Worm (Caenorhabditis elegans) whole organism, late embryonic: ENCODE measurements around the gene F13A2.5.

ENCODE experiments used
- C08G9.2 ChIP-seq: sonication (generic microtip); optimal IDR thresholded peaks from 2 replicates; lab custom pipeline; 2016; ENCODE audit warnings: mild to moderate bottlenecking, missing genetic modification characterization, moderate library complexity, missing compliant biosample characterization
- C38D4.7 ChIP-seq: fragments of 200-800 bp; sonication (Bioruptor generic); optimal IDR thresholded peaks from 2 replicates; lab custom pipeline; 2018; ENCODE audit warnings: mild to moderate bottlenecking, missing genetic modification characterization, moderate library complexity, missing compliant biosample characterization
- F13H6.1 ChIP-seq: sonication (generic microtip); optimal IDR thresholded peaks from 2 replicates; lab custom pipeline; 2016; ENCODE audit warnings: missing genetic modification characterization, missing compliant biosample characterization
- T23F11.4 ChIP-seq: fragments of 200-800 bp; sonication (Bioruptor generic); optimal IDR thresholded peaks from 2 replicates; lab custom pipeline; 2018; ENCODE audit warnings: mild to moderate bottlenecking, missing genetic modification characterization, missing compliant biosample characterization
- Y22D7AL.16 ChIP-seq: sonication (generic microtip); optimal IDR thresholded peaks from 2 replicates; lab custom pipeline; 2016; ENCODE audit warnings: missing genetic modification characterization, missing compliant biosample characterization
- ama-1 ChIP-seq: fragments of 150-350 bp; optimal IDR thresholded peaks from 2 replicates; lab custom pipeline; 2014
- ceh-2 ChIP-seq: sonication (generic microtip); optimal IDR thresholded peaks from 2 replicates; lab custom pipeline; 2016; ENCODE audit warnings: missing genotype, missing genetic modification characterization, missing compliant biosample characterization
- ceh-22 ChIP-seq: sonication (generic microtip); optimal IDR thresholded peaks from 2 replicates; lab custom pipeline; 2017; ENCODE audit warnings: missing biosample characterization, missing genetic modification characterization
- ceh-24 ChIP-seq: sonication (generic microtip); optimal IDR thresholded peaks from 2 replicates; lab custom pipeline; 2016; ENCODE audit warnings: mild to moderate bottlenecking, missing genetic modification characterization, missing compliant biosample characterization
- ceh-31 ChIP-seq: sonication (generic microtip); optimal IDR thresholded peaks from 2 replicates; lab custom pipeline; 2016; ENCODE audit warnings: missing genetic modification characterization, missing compliant biosample characterization
- ceh-34 ChIP-seq: sonication (generic microtip); optimal IDR thresholded peaks from 2 replicates; lab custom pipeline; 2016; ENCODE audit warnings: mild to moderate bottlenecking, missing genetic modification characterization, missing compliant biosample characterization
- ceh-45 ChIP-seq: fragments of 200-800 bp; sonication (Bioruptor generic); IDR thresholded peaks from 2 replicates; pipeline ENCODE4 v1.3.6; 2022; ENCODE audit warnings: missing genetic modification reagents, missing genetic modification characterization, missing compliant biosample characterization
- ceh-6 ChIP-seq: fragments of 200-800 bp; sonication (Bioruptor generic); optimal IDR thresholded peaks from 2 replicates; lab custom pipeline; 2018; ENCODE audit warnings: mild to moderate bottlenecking, missing genetic modification characterization, missing compliant biosample characterization
- che-1 ChIP-seq: sonication (generic microtip); optimal IDR thresholded peaks from 2 replicates; lab custom pipeline; 2016; ENCODE audit warnings: mild to moderate bottlenecking, missing genetic modification characterization, missing compliant biosample characterization
- dmd-4 ChIP-seq: sonication (generic microtip); optimal IDR thresholded peaks from 2 replicates; lab custom pipeline; 2016; ENCODE audit warnings: borderline replicate concordance, missing genetic modification characterization, missing compliant biosample characterization
- elt-4 ChIP-seq: sonication (generic microtip); optimal IDR thresholded peaks from 2 replicates; lab custom pipeline; 2016; ENCODE audit warnings: missing genetic modification characterization, missing compliant biosample characterization
- ets-4 ChIP-seq: sonication (generic microtip); optimal IDR thresholded peaks from 2 replicates; lab custom pipeline; 2016; ENCODE audit warnings: missing genetic modification characterization, missing compliant biosample characterization
- fax-1 ChIP-seq: sonication (generic microtip); optimal IDR thresholded peaks from 2 replicates; lab custom pipeline; 2016; ENCODE audit warnings: missing genotype, missing genetic modification characterization, missing compliant biosample characterization
- fkh-10 ChIP-seq: fragments of 150-350 bp; optimal IDR thresholded peaks from 2 replicates; lab custom pipeline; 2014; ENCODE audit warnings: missing biosample characterization, missing genetic modification reagents, missing genetic modification characterization
- fkh-6 ChIP-seq: sonication (generic microtip); optimal IDR thresholded peaks from 2 replicates; lab custom pipeline; 2016; ENCODE audit warnings: missing genetic modification characterization, missing compliant biosample characterization
- gmeb-2 ChIP-seq: sonication (generic microtip); optimal IDR thresholded peaks from 2 replicates; lab custom pipeline; 2016; ENCODE audit warnings: missing genetic modification characterization, inconsistent platforms, missing compliant biosample characterization
- hlh-13 ChIP-seq: fragments of 200-800 bp; sonication (Bioruptor generic); optimal IDR thresholded peaks from 2 replicates; lab custom pipeline; 2018; ENCODE audit warnings: mild to moderate bottlenecking, missing genetic modification characterization, missing compliant biosample characterization
- hlh-15 ChIP-seq: sonication (generic microtip); optimal IDR thresholded peaks from 2 replicates; lab custom pipeline; 2016; ENCODE audit warnings: missing genetic modification characterization, missing compliant biosample characterization
- hlh-30 ChIP-seq: sonication (generic microtip); optimal IDR thresholded peaks from 2 replicates; lab custom pipeline; 2017; ENCODE audit warnings: antibody characterized with exemption, missing genetic modification characterization, missing compliant biosample characterization; ENCODE audit not compliant: insufficient read depth
- lim-6 ChIP-seq: sonication (generic microtip); optimal IDR thresholded peaks from 2 replicates; lab custom pipeline; 2016; ENCODE audit warnings: missing genetic modification characterization, missing compliant biosample characterization
- lin-11 ChIP-seq: fragments of 200-800 bp; sonication (Bioruptor generic); optimal IDR thresholded peaks from 2 replicates; lab custom pipeline; 2018; ENCODE audit warnings: mild to moderate bottlenecking, missing genetic modification characterization, missing compliant biosample characterization
- madf-2 ChIP-seq: sonication (generic microtip); optimal IDR thresholded peaks from 2 replicates; lab custom pipeline; 2017; ENCODE audit warnings: missing genetic modification characterization, missing compliant biosample characterization
- mec-3 ChIP-seq: sonication (generic microtip); optimal IDR thresholded peaks from 2 replicates; lab custom pipeline; 2016; ENCODE audit warnings: borderline replicate concordance, missing genetic modification characterization, missing compliant biosample characterization
- nhr-11 ChIP-seq: fragments of 150-350 bp; optimal IDR thresholded peaks from 2 replicates; lab custom pipeline; 2014; ENCODE audit warnings: missing biosample characterization, missing genetic modification characterization
- nhr-232 ChIP-seq: sonication (generic microtip); optimal IDR thresholded peaks from 2 replicates; lab custom pipeline; 2016; ENCODE audit warnings: missing genetic modification characterization, missing compliant biosample characterization
- npax-4 ChIP-seq: sonication (generic microtip); optimal IDR thresholded peaks from 2 replicates; lab custom pipeline; 2016; ENCODE audit warnings: missing genetic modification characterization, missing compliant biosample characterization
- pag-3 ChIP-seq: sonication (generic microtip); optimal IDR thresholded peaks from 2 replicates; lab custom pipeline; 2016; ENCODE audit warnings: missing compliant biosample characterization, missing genetic modification characterization, borderline replicate concordance
- pax-1 ChIP-seq: fragments of 150-350 bp; optimal IDR thresholded peaks from 2 replicates; lab custom pipeline; 2014; ENCODE audit warnings: missing biosample characterization, missing genetic modification characterization
- pha-2 ChIP-seq: sonication (generic microtip); optimal IDR thresholded peaks from 2 replicates; lab custom pipeline; 2017; ENCODE audit warnings: mild to moderate bottlenecking, missing genetic modification characterization, missing compliant biosample characterization
- ref-2 ChIP-seq: sonication (generic microtip); optimal IDR thresholded peaks from 2 replicates; lab custom pipeline; 2016; ENCODE audit warnings: missing genetic modification characterization, missing compliant biosample characterization
- unc-3 ChIP-seq, 2 experiments: fragments of 200-800 bp in 1 of 2; sonication (Bioruptor generic) in 1 of 2; sonication (generic microtip) in 1 of 2; conservative IDR thresholded peaks in 1 of 2; optimal IDR thresholded peaks in 1 of 2; 2 replicates each; pipeline versions ENCODE4 v1.3.6 to Lab custom; 2016 to 2022; ENCODE audit warnings: missing compliant biosample characterization in 2 of 2, missing genetic modification characterization in 2 of 2, missing genetic modification reagents in 1 of 2
- unc-42 ChIP-seq: sonication (generic microtip); optimal IDR thresholded peaks from 2 replicates; lab custom pipeline; 2016; ENCODE audit warnings: missing genotype, missing genetic modification characterization, missing compliant biosample characterization
- unc-55 ChIP-seq: sonication (generic microtip); optimal IDR thresholded peaks from 2 replicates; lab custom pipeline; 2017; ENCODE audit warnings: missing biosample characterization, missing genetic modification reagents, missing genetic modification characterization
- zip-5 ChIP-seq: sonication (generic microtip); optimal IDR thresholded peaks from 2 replicates; lab custom pipeline; 2016; ENCODE audit warnings: missing genetic modification characterization, missing compliant biosample characterization

Gene F13A2.5

ce11 chrV:4387402-4387801 lies 14.4 kb downstream of the F13A2.5 start, which contains the start of gene F13A2.9:
TSS of gene F13A2.9 (minus strand) at chrV:4387502.
- TF ChIP-seq C38D4.7 (GFP tag; lab: Kevin White, UChicago) (no peak), ama-1 (no peak), ceh-34 (tag; lab: Kevin White, UChicago) (no peak), ceh-45 (GFP tag; lab: Robert Waterston, UW) (no peak), hlh-30 (tag; lab: Kevin White, UChicago) (no peak)

- TF ChIP-seq fkh-10 (GFP tag; lab: Kevin White, UChicago), result no peak
- TF ChIP-seq nhr-232 (tag; lab: Kevin White, UChicago), result no peak
- TF ChIP-seq ref-2 (tag; lab: Kevin White, UChicago), result no peak
- TF ChIP-seq gmeb-2 (tag; lab: Kevin White, UChicago), result no peak
- no peak for TF ChIP-seq pag-3
- no peak for TF ChIP-seq zip-5
- no peak for TF ChIP-seq Y22D7AL.16 (tag; lab: Kevin White, UChicago)
- no peak for TF ChIP-seq ceh-22 (tag; lab: Kevin White, UChicago)
- no peak for TF ChIP-seq lim-6 (tag; lab: Kevin White, UChicago)
- TF ChIP-seq lin-11, result no peak
- TF ChIP-seq elt-4 (tag; lab: Kevin White, UChicago), result no peak
These were observed 15.6 kb downstream of the F13A2.5 start, which contains the start of gene F13A2.10 for ce11 chrV:4386173-4386572. TSS of gene F13A2.10 (minus strand) at chrV:4386273.

DNA sequence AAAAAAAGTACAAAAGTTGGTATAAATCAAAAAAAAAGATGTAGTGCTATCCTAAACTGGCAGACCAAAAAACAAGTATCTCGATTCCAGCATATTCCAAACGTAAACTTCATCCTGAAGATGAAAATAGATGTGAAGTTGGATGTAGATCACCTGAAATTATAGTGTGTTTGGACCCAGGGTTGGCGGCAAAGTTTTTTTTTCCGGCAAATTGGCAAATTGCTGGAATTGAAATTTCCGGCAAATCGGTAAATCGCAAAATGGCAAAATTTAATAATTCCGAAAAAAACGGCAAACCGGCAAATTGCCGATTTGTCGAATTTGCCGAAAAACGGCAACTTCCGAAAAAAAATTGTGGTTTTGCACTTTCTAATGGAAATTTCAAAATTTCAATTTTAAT lies 17.3 kb downstream of the F13A2.5 start, which contains the start of gene F13A2.2:
F13A2.2 (minus strand) TSS at position 101 of the 400 bp plus-strand sequence.
- TF ChIP-seq F13H6.1, result no peak
- TF ChIP-seq C08G9.2 (tag; lab: Kevin White, UChicago), result no peak
- TF ChIP-seq dmd-4 (tag; lab: Kevin White, UChicago), result no peak
- TF ChIP-seq npax-4 (tag; lab: Kevin White, UChicago), result no peak
- TF ChIP-seq ceh-31 (tag; lab: Kevin White, UChicago), result no peak
- TF ChIP-seq madf-2, result no peak
- TF ChIP-seq pax-1 (tag; lab: Kevin White, UChicago), result no peak
- TF ChIP-seq ceh-6 (GFP tag; lab: Kevin White, UChicago), result no peak
- TF ChIP-seq ceh-34 (tag; lab: Kevin White, UChicago), result no peak
- no peak for TF ChIP-seq ets-4
- no peak for TF ChIP-seq hlh-15 (tag; lab: Kevin White, UChicago)
- no peak for TF ChIP-seq ceh-24 (tag; lab: Kevin White, UChicago)
- TF ChIP-seq fkh-10 (GFP tag; lab: Kevin White, UChicago), result no peak
- TF ChIP-seq che-1, result no peak
- no peak for TF ChIP-seq ceh-2 (tag; lab: Kevin White, UChicago)

DNA sequence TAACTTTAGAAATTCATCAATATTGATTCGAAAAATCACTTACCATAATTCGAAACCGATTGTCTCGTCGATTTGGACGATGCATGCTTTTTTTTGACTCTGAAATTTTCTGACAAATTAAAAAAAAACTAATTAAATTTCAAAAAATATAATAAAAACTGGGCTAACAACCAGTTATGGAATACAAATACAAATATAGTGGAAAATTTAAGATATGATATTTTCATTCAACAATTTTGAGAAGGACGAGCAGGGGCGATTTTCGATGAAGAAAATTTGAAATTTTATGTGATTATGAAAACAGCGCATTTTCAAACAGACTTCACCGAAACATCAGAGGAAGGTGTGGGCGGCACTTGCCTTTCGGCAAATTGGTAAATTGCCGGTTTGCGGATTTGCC lies 19.5 kb downstream of the F13A2.5 start, which contains the start of gene F13A2.1:
F13A2.1 (minus strand) TSS at position 101 of the 400 bp plus-strand sequence.
- no peak for TF ChIP-seq pag-3
- TF ChIP-seq nhr-232 (tag; lab: Kevin White, UChicago), result no peak
- no peak for TF ChIP-seq pha-2 (tag; lab: Kevin White, UChicago)
- TF ChIP-seq fax-1 (tag; lab: Kevin White, UChicago), result no peak
- TF ChIP-seq F13H6.1, result no peak
- no peak for TF ChIP-seq npax-4 (tag; lab: Kevin White, UChicago)
- no peak for TF ChIP-seq zip-5
- no peak for TF ChIP-seq unc-42 (tag; lab: Kevin White, UChicago)
- no peak for TF ChIP-seq fkh-6 (tag; lab: Kevin White, UChicago)
- TF ChIP-seq nhr-11 (tag; lab: Kevin White, UChicago), result no peak
- TF ChIP-seq unc-55 (GFP tag; lab: Kevin White, UChicago), result no peak
- no peak for TF ChIP-seq unc-3 (GFP tag; conservative IDR thresholded peaks at IDR 0.05; lab: Robert Waterston, UW)
- TF ChIP-seq unc-3 (tag; optimal IDR thresholded peaks at IDR 0.05; lab: Kevin White, UChicago), result no peak
- no peak for TF ChIP-seq T23F11.4 (GFP tag; lab: Kevin White, UChicago)
- TF ChIP-seq hlh-30 (tag; lab: Kevin White, UChicago), result no peak
- TF ChIP-seq fkh-10 (GFP tag; lab: Kevin White, UChicago), result no peak
- TF ChIP-seq lin-11, result no peak
- no peak for TF ChIP-seq hlh-13 (GFP tag; lab: Kevin White, UChicago)
- no peak for TF ChIP-seq C38D4.7 (GFP tag; lab: Kevin White, UChicago)
- TF ChIP-seq mec-3 (tag; lab: Kevin White, UChicago), result no peak
- TF ChIP-seq ceh-2 (tag; lab: Kevin White, UChicago), result no peak
